Fruit fly (Drosophila melanogaster): Measurements from ENCODE around the gene CG42266.

The CG42266 gene

dm6 chr2L:16317777-16318610, 22.2 kb downstream of the CG42266 start (continued):
- TF ChIP-seq CG9817 (tag; optimal IDR thresholded peaks at IDR 0.05) (peak; percentile 18), CG3281 (GFP tag; optimal IDR thresholded peaks at IDR 0.05) (peak; percentile 11), en (GFP tag; optimal IDR thresholded peaks at IDR 0.05) (peak; percentile 34), Dip3 (GFP tag; optimal IDR thresholded peaks at IDR 0.05) (peak; percentile 36), pum (GFP tag; optimal IDR thresholded peaks at IDR 0.05) (no peak), CHES-1-like (GFP tag; optimal IDR thresholded peaks at IDR 0.05) (peak; percentile 11), gcm (GFP tag; optimal IDR thresholded peaks at IDR 0.05) (peak; percentile 8), CG10147 (GFP tag; optimal IDR thresholded peaks at IDR 0.05) (peak; percentile 41), Stat92E (GFP tag; optimal IDR thresholded peaks at IDR 0.05) (no peak), CG11093 (GFP tag; IDR thresholded peaks at IDR 0.05) (no peak), Asciz (GFP tag; optimal IDR thresholded peaks at IDR 0.05) (peak; percentile 32), CG1832 (GFP tag; optimal IDR thresholded peaks at IDR 0.05) (no peak), CrebB (tag; optimal IDR thresholded peaks at IDR 0.05) (peak; percentile 43), CG12299 (tag; optimal IDR thresholded peaks at IDR 0.05) (peak; percentile 67), sob (GFP tag; IDR thresholded peaks at IDR 0.05) (peak; percentile 38; the same call in 1 of the 2 replicates), CG12236 (GFP tag; optimal IDR thresholded peaks at IDR 0.05) (peak; percentile 3), fru (optimal IDR thresholded peaks at IDR 0.05) (no peak), eve (GFP tag; optimal IDR thresholded peaks at IDR 0.05) (peak in 1 of 2 experiments; percentile 34), CG16815 (GFP tag; optimal IDR thresholded peaks at IDR 0.05) (no peak), Dek (tag; optimal IDR thresholded peaks at IDR 0.05) (peak; percentile 38), scrt (GFP tag; optimal IDR thresholded peaks at IDR 0.05) (peak; percentile 30), CG10274 (GFP tag; optimal IDR thresholded peaks at IDR 0.05) (no peak), zen (tag; optimal IDR thresholded peaks at IDR 0.05) (no peak), CG15601 (tag; optimal IDR thresholded peaks at IDR 0.05) (peak; percentile 74), CG7987 (GFP tag; optimal IDR thresholded peaks at IDR 0.05) (peak; percentile 33), CG12659 (GFP tag; optimal IDR thresholded peaks at IDR 0.05) (peak; percentile 51), onecut (GFP tag; IDR thresholded peaks at IDR 0.05) (peak; percentile 47), Doc2 (GFP tag; IDR thresholded peaks at IDR 0.05) (no peak), Lhr (GFP tag; optimal IDR thresholded peaks at IDR 0.05) (peak; percentile 10), Hr51 (GFP tag; optimal IDR thresholded peaks at IDR 0.05) (no peak), Ets65A (GFP tag) (no peak), slp2 (GFP tag; optimal IDR thresholded peaks at IDR 0.05) (peak; percentile 24), BtbVII (GFP tag; optimal IDR thresholded peaks at IDR 0.05) (peak; percentile 63), CG3407 (GFP tag; optimal IDR thresholded peaks at IDR 0.05) (peak; percentile 61), CG8944 (GFP tag; optimal IDR thresholded peaks at IDR 0.05) (no peak), CG18476 (GFP tag; optimal IDR thresholded peaks at IDR 0.05) (peak; percentile 6), CG34376 (GFP tag; optimal IDR thresholded peaks at IDR 0.05) (peak; percentile 17), NFAT (GFP tag; IDR thresholded peaks at IDR 0.05) (0 out of 2 replicates have a peak, but pooled peaks have one; percentile 34), CG13894 (tag; optimal IDR thresholded peaks at IDR 0.05) (peak; percentile 4), CG7786 (GFP tag; optimal IDR thresholded peaks at IDR 0.05) (peak; percentile 0), tio (GFP tag; optimal IDR thresholded peaks at IDR 0.05) (peak; percentile 16), CG12155 (GFP tag; optimal IDR thresholded peaks at IDR 0.05) (peak; percentile 25), CG10543 (GFP tag; optimal IDR thresholded peaks at IDR 0.05) (peak; percentile 79), pnt (GFP tag; optimal IDR thresholded peaks at IDR 0.05) (no peak), grau (tag; optimal IDR thresholded peaks at IDR 0.05) (no peak), CG13296 (GFP tag; optimal IDR thresholded peaks at IDR 0.05) (peak; percentile 66), CG17328 (GFP tag; IDR thresholded peaks at IDR 0.05) (no peak), Spps (tag; optimal IDR thresholded peaks at IDR 0.05) (no peak), eyg (GFP tag; optimal IDR thresholded peaks at IDR 0.05) (peak; percentile 40)

Measured in whole organism, embryonic.